Worm (Caenorhabditis elegans) whole organism, midembryonic: Measurements from ENCODE around the gene gei-6.
A peak's percentile ranks its signal among the peaks of the same experiment; 100 is the strongest.

Experiments
- T22C8.4 ChIP-seq: fragments of 200-800 bp; sonication (Bioruptor generic); IDR thresholded peaks from 2 replicates; pipeline ENCODE4 v1.3.6; 2022; ENCODE audit warnings: missing genetic modification characterization, missing compliant biosample characterization
- cog-1 ChIP-seq: sonication (generic microtip); optimal IDR thresholded peaks from 2 replicates; lab custom pipeline; 2016; ENCODE audit warnings: missing genetic modification characterization, missing compliant biosample characterization
- flt-1 ChIP-seq: fragments of 200-800 bp; sonication (Bioruptor generic); IDR thresholded peaks from 2 replicates; pipeline ENCODE4 v1.3.6; 2022; ENCODE audit warnings: missing genetic modification characterization, missing compliant biosample characterization
- klf-2 ChIP-seq: fragments of 200-800 bp; sonication (Bioruptor generic); conservative IDR thresholded peaks from 2 replicates; pipeline ENCODE4 v1.3.6; 2022; ENCODE audit warnings: missing genetic modification reagents, missing genetic modification characterization, missing compliant biosample characterization
- med-1 ChIP-seq: sonication (generic microtip); optimal IDR thresholded peaks from 2 replicates; lab custom pipeline; 2017; ENCODE audit warnings: missing genetic modification characterization, mild to moderate bottlenecking, missing compliant biosample characterization, antibody characterized with exemption, missing genetic modification reagents; ENCODE audit not compliant: insufficient read depth
- ref-1 ChIP-seq: fragments of 200-800 bp; sonication (Bioruptor generic); conservative IDR thresholded peaks from 2 replicates; pipeline ENCODE4 v1.3.6; 2022; ENCODE audit warnings: missing genetic modification reagents, missing genetic modification characterization, missing compliant biosample characterization
- tab-1 ChIP-seq: fragments of 200-800 bp; sonication (Bioruptor generic); IDR thresholded peaks from 2 replicates; pipeline ENCODE4 v1.3.6; 2022; ENCODE audit warnings: missing genetic modification characterization, missing compliant biosample characterization
- ztf-23 ChIP-seq: fragments of 200-800 bp; sonication (Bioruptor generic); IDR thresholded peaks from 2 replicates; pipeline ENCODE4 v1.3.6; 2022; ENCODE audit warnings: missing genetic modification reagents, missing genetic modification characterization, missing compliant biosample characterization
- ztf-29 ChIP-seq: fragments of 200-800 bp; sonication (Bioruptor generic); IDR thresholded peaks from 2 replicates; pipeline ENCODE4 v1.3.6; 2022; ENCODE audit warnings: missing genetic modification reagents, missing genetic modification characterization, missing compliant biosample characterization

gei-6 gene

ce11 chrV:7246951-7247350, 16.3 kb upstream of the gei-6 start, which contains the start of gene C05C8.7:
Gene C05C8.7 (minus strand): TSS chrV:7247050.
- TF ChIP-seq ztf-29 (GFP tag; lab: Robert Waterston, UW) (no peak), flt-1 (GFP tag; lab: Robert Waterston, UW) (0 out of 2 replicates have a peak, but pooled peaks have one; percentile 51), klf-2 (GFP tag; lab: Robert Waterston, UW) (no peak), med-1 (no peak), ref-1 (GFP tag; lab: Robert Waterston, UW) (no peak)

DNA sequence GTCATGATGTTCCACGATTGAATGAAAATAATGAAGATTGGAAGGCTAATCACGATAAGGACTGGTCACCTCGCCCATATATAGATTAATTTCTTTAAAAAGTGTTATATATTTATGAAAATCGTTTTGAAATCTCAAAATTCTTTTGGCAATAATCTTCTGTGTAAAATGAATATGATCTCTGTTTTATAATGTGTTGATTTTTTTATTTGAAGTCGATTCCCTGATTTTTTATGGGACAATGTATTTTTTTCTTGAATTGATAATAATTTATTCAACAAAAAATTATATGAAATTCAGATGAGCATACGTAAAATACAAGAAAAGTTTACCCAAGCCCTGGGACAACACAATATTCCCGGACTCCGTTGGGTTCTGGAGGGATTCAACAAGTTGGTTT, 8.8 kb upstream of the gei-6 start, which contains the start of gene C05C8.1:
Gene C05C8.1, plus strand, starts transcription at position 301 of the 400 bp plus-strand sequence.
- TF ChIP-seq cog-1 (tag; lab: Kevin White, UChicago) (no peak), flt-1 (GFP tag; lab: Robert Waterston, UW) (no peak), T22C8.4 (no peak), ztf-29 (GFP tag; lab: Robert Waterston, UW) (no peak), ref-1 (GFP tag; lab: Robert Waterston, UW) (no peak), med-1 (no peak), klf-2 (GFP tag; lab: Robert Waterston, UW) (no peak), tab-1 (GFP tag; lab: Robert Waterston, UW) (no peak), ztf-23 (GFP tag; lab: Robert Waterston, UW) (no peak)

DNA sequence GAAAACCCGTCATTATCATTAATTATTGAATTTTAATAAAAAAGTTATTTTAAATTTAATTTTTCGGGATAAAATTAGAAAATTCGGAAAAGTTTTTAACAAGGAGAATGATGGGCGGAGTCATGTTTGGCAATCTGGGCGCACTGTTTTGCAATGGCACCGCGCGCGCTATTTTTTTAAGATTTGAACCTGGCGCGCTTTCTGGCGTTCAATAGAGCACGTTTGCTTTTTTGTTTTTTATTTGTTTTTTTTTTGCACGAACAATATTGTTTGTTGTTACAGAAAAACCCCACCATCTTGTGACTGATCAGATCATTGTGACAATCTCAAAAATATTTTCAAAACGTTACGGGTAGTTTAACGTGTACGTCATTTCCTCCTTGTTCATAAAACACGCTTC, 6.5 kb upstream of the gei-6 start, which contains the start of gene hyls-1:
Gene hyls-1, plus strand, starts transcription at position 249 of the 400 bp plus-strand sequence.
- TF ChIP-seq flt-1 (GFP tag; lab: Robert Waterston, UW) (0 out of 2 replicates have a peak, but pooled peaks have one; percentile 45), cog-1 (tag; lab: Kevin White, UChicago) (peak; percentile 78), ztf-23 (GFP tag; lab: Robert Waterston, UW) (0 out of 2 replicates have a peak, but pooled peaks have one; percentile 56), med-1 (no peak)

DNA sequence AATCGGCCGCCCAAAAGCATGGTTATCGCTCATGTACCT, 6.3 kb upstream of the gei-6 start, which contains the start of gene hpo-9:
Gene hpo-9, minus strand, starts transcription at position 37 of the 39 bp plus-strand sequence.
- TF ChIP-seq tab-1 (GFP tag; lab: Robert Waterston, UW) (no peak), cog-1 (tag; lab: Kevin White, UChicago) (no peak), ztf-29 (GFP tag; lab: Robert Waterston, UW) (no peak), med-1 (no peak)

ce11 chrV:7236694-7237093, 6.0 kb upstream of the gei-6 start:
- TF ChIP-seq ztf-29 (GFP tag; lab: Robert Waterston, UW): no peak
- no peak for TF ChIP-seq klf-2 (GFP tag; lab: Robert Waterston, UW)
- TF ChIP-seq ztf-23 (GFP tag; lab: Robert Waterston, UW): no peak
- TF ChIP-seq med-1: no peak
- TF ChIP-seq flt-1 (GFP tag; lab: Robert Waterston, UW): no peak
- no peak for TF ChIP-seq ref-1 (GFP tag; lab: Robert Waterston, UW)
- no peak for TF ChIP-seq cog-1 (tag; lab: Kevin White, UChicago)
- TF ChIP-seq tab-1 (GFP tag; lab: Robert Waterston, UW): no peak
- TF ChIP-seq T22C8.4: no peak

ce11 chrV:7234726-7235125, 4.1 kb upstream of the gei-6 start, which contains the start of gene C05C8.5:
Gene C05C8.5 (minus strand): TSS chrV:7234826.
- no peak for TF ChIP-seq klf-2 (GFP tag; lab: Robert Waterston, UW)
- no peak for TF ChIP-seq tab-1 (GFP tag; lab: Robert Waterston, UW)

DNA sequence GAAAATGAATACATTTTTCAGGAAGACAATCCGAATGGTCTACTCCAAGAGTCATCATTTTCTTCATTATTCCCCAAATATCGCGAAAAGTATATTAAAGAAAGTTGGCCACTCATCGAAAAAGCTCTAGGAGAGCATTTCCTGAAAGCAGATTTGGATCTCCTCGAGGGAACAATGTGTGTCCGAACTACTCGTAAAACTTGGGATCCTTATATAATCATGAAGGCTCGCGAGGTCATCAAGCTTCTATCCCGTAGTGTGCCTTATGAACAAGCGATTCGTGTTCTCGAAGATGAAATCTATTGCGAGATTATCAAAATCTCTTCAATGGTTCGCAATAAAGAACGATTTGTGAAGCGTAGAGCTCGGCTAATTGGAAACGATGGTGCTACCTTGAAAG, 876 bp upstream of the gei-6 start:
- TF ChIP-seq cog-1 (tag; lab: Kevin White, UChicago) (no peak), T22C8.4 (no peak), med-1 (no peak), tab-1 (GFP tag; lab: Robert Waterston, UW) (no peak), ref-1 (GFP tag; lab: Robert Waterston, UW) (no peak)

ce11 chrV:7225894-7226293, 4.8 kb downstream of the gei-6 start:
- TF ChIP-seq T22C8.4 (no peak), med-1 (no peak), ztf-23 (GFP tag; lab: Robert Waterston, UW) (no peak), cog-1 (tag; lab: Kevin White, UChicago) (no peak), flt-1 (GFP tag; lab: Robert Waterston, UW) (no peak), ref-1 (GFP tag; lab: Robert Waterston, UW) (no peak), tab-1 (GFP tag; lab: Robert Waterston, UW) (no peak), klf-2 (GFP tag; lab: Robert Waterston, UW) (no peak)

DNA sequence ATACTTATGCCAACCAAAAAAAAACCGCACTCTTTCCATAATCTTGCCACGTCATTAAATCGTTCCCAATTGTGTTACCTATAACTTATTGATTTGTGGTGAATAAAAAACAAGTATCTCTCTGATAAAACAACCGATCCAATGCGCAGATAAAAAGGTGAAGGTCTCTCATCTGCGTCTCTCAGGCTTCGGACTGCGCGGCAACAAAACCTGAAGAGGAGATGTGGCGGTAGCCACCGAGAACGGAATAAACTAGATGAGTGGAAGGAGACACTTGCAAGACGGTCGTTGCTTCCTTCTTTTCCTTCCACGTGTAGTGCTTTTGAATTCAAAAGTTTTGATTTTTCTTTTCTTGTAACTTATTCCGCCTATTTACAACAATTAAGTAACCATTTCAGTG, 5.7 kb downstream of the gei-6 start, which contains the start of gene fkb-3:
Gene fkb-3, plus strand, starts transcription at position 277 of the 400 bp plus-strand sequence.
- TF ChIP-seq tab-1 (GFP tag; lab: Robert Waterston, UW) (no peak), med-1 (no peak), flt-1 (GFP tag; lab: Robert Waterston, UW) (no peak), ref-1 (GFP tag; lab: Robert Waterston, UW) (no peak), ztf-29 (GFP tag; lab: Robert Waterston, UW) (no peak), ztf-23 (GFP tag; lab: Robert Waterston, UW) (no peak), cog-1 (tag; lab: Kevin White, UChicago) (no peak), T22C8.4 (no peak), klf-2 (GFP tag; lab: Robert Waterston, UW) (no peak)

DNA sequence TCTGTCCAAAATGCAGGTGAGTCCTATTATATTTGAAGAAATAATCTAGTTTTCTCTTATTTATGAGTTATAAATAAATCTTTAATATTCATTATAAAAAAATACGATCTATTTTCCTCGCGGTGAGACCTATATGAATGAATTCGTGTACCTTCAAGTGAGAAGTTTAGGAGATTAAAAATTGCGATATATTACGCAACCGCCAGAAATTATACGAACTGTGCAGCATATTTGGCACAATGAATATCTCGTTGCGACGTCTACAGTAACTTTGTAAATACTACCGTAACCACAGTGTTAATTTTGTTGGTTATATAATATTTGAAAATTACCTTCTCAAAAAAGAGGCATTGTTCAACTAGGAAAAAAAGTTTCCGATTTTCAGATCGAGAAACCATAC, 6.3 kb downstream of the gei-6 start:
- TF ChIP-seq med-1 (no peak), tab-1 (GFP tag; lab: Robert Waterston, UW) (no peak), cog-1 (tag; lab: Kevin White, UChicago) (no peak), T22C8.4 (no peak), ztf-23 (GFP tag; lab: Robert Waterston, UW) (no peak), ref-1 (GFP tag; lab: Robert Waterston, UW) (no peak), ztf-29 (GFP tag; lab: Robert Waterston, UW) (no peak), klf-2 (GFP tag; lab: Robert Waterston, UW) (no peak)

DNA sequence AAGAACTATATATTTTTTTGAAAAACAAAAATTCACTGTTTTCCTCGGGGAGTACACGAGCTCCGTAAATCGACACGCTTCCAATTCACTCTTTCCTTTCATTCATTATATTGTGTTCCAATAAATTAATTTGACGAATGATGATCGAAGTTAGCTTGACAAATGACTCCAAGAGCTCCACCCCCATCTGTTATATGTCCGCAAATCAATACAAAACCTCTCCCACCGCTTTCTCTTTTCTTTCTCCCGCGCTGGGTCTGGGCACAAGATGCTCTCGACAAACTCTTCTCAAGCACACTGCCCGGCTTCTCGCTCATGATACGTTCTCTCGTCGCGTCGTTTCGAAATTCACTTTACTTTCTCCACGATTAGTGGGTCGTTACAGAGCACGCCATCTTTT, 6.7 kb downstream of the gei-6 start, which contains the start of gene C13F10.1:
Gene C13F10.1, plus strand, starts transcription at position 138 of the 400 bp plus-strand sequence.
- no peak for TF ChIP-seq T22C8.4
- TF ChIP-seq klf-2 (GFP tag; lab: Robert Waterston, UW): no peak
- TF ChIP-seq flt-1 (GFP tag; lab: Robert Waterston, UW): no peak
- TF ChIP-seq cog-1 (tag; lab: Kevin White, UChicago): no peak
- TF ChIP-seq ztf-23 (GFP tag; lab: Robert Waterston, UW): no peak
- no peak for TF ChIP-seq ref-1 (GFP tag; lab: Robert Waterston, UW)
- no peak for TF ChIP-seq tab-1 (GFP tag; lab: Robert Waterston, UW)
